Worm (Caenorhabditis elegans): ENCODE results near the gene F53F4.17.
A peak's percentile ranks its signal among the peaks of the same experiment; 100 is the strongest.

DNA sequence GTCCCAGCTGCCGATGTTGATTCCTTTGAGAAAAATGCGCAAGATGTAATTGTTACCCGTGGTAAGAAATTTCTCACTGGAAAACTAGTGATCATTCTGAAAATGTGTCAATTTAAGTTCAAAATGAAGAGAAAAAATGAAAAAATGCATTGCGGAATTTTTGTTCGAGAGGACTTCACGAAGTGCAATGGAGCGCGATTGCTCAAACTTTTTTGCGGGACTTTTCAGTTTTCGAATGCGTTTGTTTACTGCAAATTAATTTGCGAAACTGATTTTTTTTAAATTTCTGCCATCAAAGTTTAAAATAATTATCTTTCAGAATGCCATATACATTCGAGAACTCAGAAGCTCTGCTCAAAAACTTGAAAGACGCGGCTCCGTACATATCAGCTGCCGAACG lies 19.5 kb upstream of the F53F4.17 start, which contains the start of the genes nuaf-1 and bir-2:
- no peak for TF ChIP-seq egl-27 (tag; optimal IDR thresholded peaks at IDR 0.05)
- no peak for TF ChIP-seq nhr-237 (tag; optimal IDR thresholded peaks at IDR 0.05)
- no peak for TF ChIP-seq snpc-4 (tag; optimal IDR thresholded peaks at IDR 0.05)
- TF ChIP-seq ceh-16 (tag; optimal IDR thresholded peaks at IDR 0.05), result no peak
- TF ChIP-seq lin-39 (tag; optimal IDR thresholded peaks at IDR 0.05), result no peak
- TF ChIP-seq elt-1 (tag; optimal IDR thresholded peaks at IDR 0.05), result no peak
- no peak for TF ChIP-seq nhr-12 (tag; optimal IDR thresholded peaks at IDR 0.05)
- no peak for TF ChIP-seq unc-39 (tag; optimal IDR thresholded peaks at IDR 0.05)
- peak; percentile 42 for TF ChIP-seq fos-1 (tag; optimal IDR thresholded peaks at IDR 0.05)
- TF ChIP-seq unc-62 (GFP tag; optimal IDR thresholded peaks at IDR 0.05), result no peak
- no peak for TF ChIP-seq zag-1 (tag; optimal IDR thresholded peaks at IDR 0.05)

Data from whole organism, L2 larva.